Worm (Caenorhabditis elegans) whole organism, mixed stage, embryonic: Measurements from ENCODE around the gene ent-2.

Experiments used
- M03D4.4 ChIP-seq: sonication (generic microtip); optimal IDR thresholded peaks from 2 replicates; lab custom pipeline; 2017; ENCODE audit warnings: mild to moderate bottlenecking, missing genetic modification characterization, missing compliant biosample characterization
- bed-3 ChIP-seq: fragments of 200-800 bp; sonication (Bioruptor generic); optimal IDR thresholded peaks from 3 replicates; lab custom pipeline; 2018; ENCODE audit warnings: mild to moderate bottlenecking, missing genetic modification characterization, moderate library complexity, missing compliant biosample characterization
- blmp-1 ChIP-seq: fragments of 150-350 bp; optimal IDR thresholded peaks from 2 replicates; lab custom pipeline; 2014; ENCODE audit warnings: missing biosample characterization, missing genetic modification characterization
- ceh-39 ChIP-seq: fragments of 150-350 bp; optimal IDR thresholded peaks from 2 replicates; lab custom pipeline; 2014; ENCODE audit warnings: missing biosample characterization, missing genetic modification characterization
- ceh-43 ChIP-seq: fragments of 200-800 bp; sonication (Bioruptor generic); optimal IDR thresholded peaks from 2 replicates; lab custom pipeline; 2018; ENCODE audit warnings: mild to moderate bottlenecking, missing genetic modification characterization, moderate library complexity, missing compliant biosample characterization
- ceh-83 ChIP-seq: fragments of 200-800 bp; sonication (Bioruptor generic); optimal IDR thresholded peaks from 2 replicates; lab custom pipeline; 2018; ENCODE audit warnings: mild to moderate bottlenecking, missing genetic modification characterization, missing compliant biosample characterization
- ces-1 ChIP-seq: fragments of 150-350 bp; optimal IDR thresholded peaks from 2 replicates; lab custom pipeline; 2014; ENCODE audit warnings: missing biosample characterization, missing genetic modification reagents, missing genetic modification characterization
- cnd-1 ChIP-seq: fragments of 200-800 bp; sonication (Bioruptor generic); optimal IDR thresholded peaks from 2 replicates; lab custom pipeline; 2018; ENCODE audit warnings: mild to moderate bottlenecking, missing genetic modification characterization, missing compliant biosample characterization
- drap-1 ChIP-seq: fragments of 200-800 bp; sonication (Bioruptor generic); optimal IDR thresholded peaks from 3 replicates; lab custom pipeline; 2018; ENCODE audit warnings: mild to moderate bottlenecking, missing genetic modification characterization, missing compliant biosample characterization
- elt-1 ChIP-seq: sonication (generic microtip); optimal IDR thresholded peaks from 2 replicates; lab custom pipeline; 2017; ENCODE audit warnings: missing genetic modification characterization, mild to moderate bottlenecking, missing compliant biosample characterization, antibody characterized with exemption, moderate library complexity, borderline replicate concordance; ENCODE audit not compliant: insufficient read depth
- elt-3 ChIP-seq: fragments of 150-350 bp; optimal IDR thresholded peaks from 2 replicates; lab custom pipeline; 2014; ENCODE audit warnings: missing biosample characterization, missing genetic modification characterization
- flh-1 ChIP-seq: fragments of 200-800 bp; sonication (Bioruptor generic); optimal IDR thresholded peaks from 2 replicates; lab custom pipeline; 2018; ENCODE audit warnings: mild to moderate bottlenecking, missing genetic modification characterization, moderate library complexity, missing compliant biosample characterization
- hlh-1 ChIP-seq: fragments of 150-350 bp; optimal IDR thresholded peaks from 2 replicates; lab custom pipeline; 2014; ENCODE audit warnings: missing biosample characterization, missing genetic modification reagents, missing genetic modification characterization
- lin-13 ChIP-seq: fragments of 150-350 bp; optimal IDR thresholded peaks from 2 replicates; lab custom pipeline; 2014; ENCODE audit warnings: missing biosample characterization, missing genetic modification characterization
- lin-32 ChIP-seq: fragments of 200-800 bp; sonication (Bioruptor generic); optimal IDR thresholded peaks from 2 replicates; lab custom pipeline; 2018; ENCODE audit warnings: mild to moderate bottlenecking, missing genetic modification characterization, missing compliant biosample characterization
- lsy-2 ChIP-seq: fragments of 150-350 bp; optimal IDR thresholded peaks from 2 replicates; lab custom pipeline; 2014; ENCODE audit warnings: missing biosample characterization, missing genetic modification characterization
- mep-1 ChIP-seq: fragments of 150-350 bp; optimal IDR thresholded peaks from 2 replicates; lab custom pipeline; 2017; ENCODE audit warnings: missing biosample characterization, missing genetic modification reagents, missing genetic modification characterization, inconsistent platforms
- mls-2 ChIP-seq: sonication (generic microtip); optimal IDR thresholded peaks from 2 replicates; lab custom pipeline; 2016; ENCODE audit warnings: mild to moderate bottlenecking, missing genetic modification characterization, moderate library complexity, missing compliant biosample characterization
- nhr-12 ChIP-seq: fragments of 150-350 bp; optimal IDR thresholded peaks from 2 replicates; lab custom pipeline; 2014; ENCODE audit warnings: missing biosample characterization, missing genetic modification characterization
- nhr-2 ChIP-seq: fragments of 150-350 bp; optimal IDR thresholded peaks from 2 replicates; lab custom pipeline; 2014; ENCODE audit warnings: missing biosample characterization, missing genetic modification characterization
- nhr-237 ChIP-seq: fragments of 150-350 bp; optimal IDR thresholded peaks from 2 replicates; lab custom pipeline; 2014; ENCODE audit warnings: missing biosample characterization, missing genetic modification characterization
- nhr-28 ChIP-seq: fragments of 150-350 bp; optimal IDR thresholded peaks from 2 replicates; lab custom pipeline; 2014; ENCODE audit warnings: missing biosample characterization, missing genetic modification characterization
- pha-4 ChIP-seq: fragments of 150-350 bp; optimal IDR thresholded peaks from 2 replicates; lab custom pipeline; 2018; ENCODE audit warnings: missing biosample characterization, missing genetic modification reagents, missing genetic modification characterization
- sem-2 ChIP-seq: fragments of 200-800 bp; sonication (Bioruptor generic); optimal IDR thresholded peaks from 2 replicates; lab custom pipeline; 2018; ENCODE audit warnings: mild to moderate bottlenecking, missing genetic modification characterization, missing compliant biosample characterization
- snpc-4 ChIP-seq: fragments of 150-350 bp; optimal IDR thresholded peaks from 2 replicates; lab custom pipeline; 2014; ENCODE audit warnings: missing biosample characterization, missing genetic modification characterization
- sptf-1 ChIP-seq: sonication (generic microtip); optimal IDR thresholded peaks from 2 replicates; lab custom pipeline; 2017; ENCODE audit warnings: mild to moderate bottlenecking, missing genetic modification characterization, moderate library complexity, missing compliant biosample characterization
- tbx-8 ChIP-seq: fragments of 200-800 bp; sonication (Bioruptor generic); optimal IDR thresholded peaks from 2 replicates; lab custom pipeline; 2018; ENCODE audit warnings: mild to moderate bottlenecking, missing genetic modification characterization, moderate library complexity, missing compliant biosample characterization
- unc-120 ChIP-seq: sonication (generic microtip); optimal IDR thresholded peaks from 2 replicates; lab custom pipeline; 2017; ENCODE audit warnings: missing genetic modification characterization, missing compliant biosample characterization; ENCODE audit not compliant: poor library complexity, severe bottlenecking
- unc-39 ChIP-seq: fragments of 150-350 bp; optimal IDR thresholded peaks from 2 replicates; lab custom pipeline; 2014; ENCODE audit warnings: missing biosample characterization, missing genetic modification characterization
- unc-62 ChIP-seq: fragments of 150-350 bp; optimal IDR thresholded peaks from 2 replicates; lab custom pipeline; 2014; ENCODE audit warnings: missing biosample characterization, missing genetic modification reagents, missing genetic modification characterization
- ztf-11 ChIP-seq: fragments of 150-350 bp; optimal IDR thresholded peaks from 2 replicates; lab custom pipeline; 2014; ENCODE audit warnings: missing biosample characterization, missing genetic modification characterization

ent-2 gene

DNA sequence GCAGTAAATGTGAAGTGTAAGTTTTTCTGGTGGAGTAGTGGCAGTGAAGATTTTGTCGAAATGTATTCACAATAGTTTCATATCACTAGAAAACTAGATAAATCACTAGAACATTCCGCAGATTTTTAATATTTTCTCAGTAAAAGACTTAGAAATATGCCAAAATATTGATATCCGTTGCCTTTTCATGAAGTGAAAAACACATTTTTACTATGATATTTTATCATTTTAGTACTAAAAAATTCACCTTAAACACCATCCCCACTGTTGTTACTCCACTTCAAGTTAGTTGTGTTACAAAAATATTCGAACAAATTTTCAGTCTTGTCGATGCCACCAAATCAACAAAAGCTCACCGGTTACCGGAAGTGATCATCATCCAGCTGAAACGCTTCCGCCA lies 7.5 kb upstream of the ent-2 start:
- TF ChIP-seq nhr-2 (tag; lab: Kevin White, UChicago) = no peak
- no peak for TF ChIP-seq elt-3
- TF ChIP-seq unc-120 (tag; lab: Kevin White, UChicago) = no peak
- no peak for TF ChIP-seq elt-1 (tag; lab: Kevin White, UChicago)
- no peak for TF ChIP-seq pha-4
- no peak for TF ChIP-seq lsy-2 (tag; lab: Kevin White, UChicago)
- no peak for TF ChIP-seq ceh-39 (tag; lab: Kevin White, UChicago)
- TF ChIP-seq lin-13 = no peak
- no peak for TF ChIP-seq M03D4.4
- no peak for TF ChIP-seq hlh-1 (tag; lab: Kevin White, UChicago)
- no peak for TF ChIP-seq snpc-4 (tag; lab: Kevin White, UChicago)
- no peak for TF ChIP-seq blmp-1

DNA sequence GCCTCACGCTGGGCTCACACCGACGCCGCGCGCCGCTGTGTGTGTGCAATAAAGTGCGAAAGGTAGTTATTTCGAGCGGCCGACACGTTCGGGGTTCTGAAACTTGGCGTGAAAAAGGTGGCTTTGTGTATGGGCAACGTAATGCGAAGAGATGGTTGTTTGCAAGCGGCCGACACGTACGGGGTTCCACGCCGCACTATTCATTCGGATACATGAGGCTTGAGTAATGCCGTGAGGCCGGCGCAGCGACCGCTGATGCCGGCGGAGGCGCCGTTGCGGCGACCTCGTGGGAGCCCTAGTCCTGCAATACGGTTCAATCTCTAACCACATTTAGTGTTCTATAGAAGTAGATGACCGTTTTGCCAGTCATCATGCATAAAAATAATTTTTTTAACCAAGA lies 6.8 kb upstream of the ent-2 start:
- TF ChIP-seq pha-4 = no peak
- no peak for TF ChIP-seq sptf-1 (tag; lab: Kevin White, UChicago)
- TF ChIP-seq sem-2 (GFP tag; lab: Kevin White, UChicago) = no peak
- no peak for TF ChIP-seq nhr-28 (tag; lab: Kevin White, UChicago)
- TF ChIP-seq nhr-12 (tag; lab: Kevin White, UChicago) = no peak

DNA sequence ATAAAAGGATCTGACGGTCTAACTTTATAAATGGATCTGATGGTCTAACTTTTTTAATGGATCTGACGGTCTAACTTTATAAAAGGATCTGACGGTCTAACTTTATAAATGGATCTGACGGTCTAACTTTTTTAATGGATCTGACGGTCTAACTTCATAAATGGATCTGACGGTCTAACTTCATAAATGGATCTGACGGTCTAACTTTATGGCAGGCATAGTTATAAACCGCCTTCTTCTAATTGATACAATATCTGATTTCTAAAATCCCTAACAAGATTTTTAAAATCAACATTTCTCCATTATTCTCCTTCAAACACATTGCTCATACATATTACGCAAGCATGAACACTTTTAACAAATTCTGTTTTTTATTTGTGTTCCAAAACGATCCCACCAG lies 3.8 kb upstream of the ent-2 start, which contains the start of gene K09A9.8:
TSS of gene K09A9.8 (minus strand) at position 101 of the 400 bp plus-strand sequence.
- TF ChIP-seq unc-120 (tag; lab: Kevin White, UChicago) = no peak
- TF ChIP-seq drap-1 (GFP tag; lab: Kevin White, UChicago) = no peak
- TF ChIP-seq unc-62 = no peak
- TF ChIP-seq nhr-12 (tag; lab: Kevin White, UChicago) = no peak
- no peak for TF ChIP-seq lsy-2 (tag; lab: Kevin White, UChicago)
- no peak for TF ChIP-seq cnd-1 (tag; lab: Kevin White, UChicago)
- TF ChIP-seq unc-39 (tag; lab: Kevin White, UChicago) = no peak
- TF ChIP-seq blmp-1 = no peak
- no peak for TF ChIP-seq mep-1 (tag; lab: Kevin White, UChicago)
- TF ChIP-seq nhr-237 (tag; lab: Kevin White, UChicago) = no peak
- TF ChIP-seq tbx-8 (GFP tag; lab: Kevin White, UChicago) = no peak
- TF ChIP-seq lin-32 (GFP tag; lab: Kevin White, UChicago) = no peak
- TF ChIP-seq nhr-28 (tag; lab: Kevin White, UChicago) = no peak
- no peak for TF ChIP-seq bed-3

DNA sequence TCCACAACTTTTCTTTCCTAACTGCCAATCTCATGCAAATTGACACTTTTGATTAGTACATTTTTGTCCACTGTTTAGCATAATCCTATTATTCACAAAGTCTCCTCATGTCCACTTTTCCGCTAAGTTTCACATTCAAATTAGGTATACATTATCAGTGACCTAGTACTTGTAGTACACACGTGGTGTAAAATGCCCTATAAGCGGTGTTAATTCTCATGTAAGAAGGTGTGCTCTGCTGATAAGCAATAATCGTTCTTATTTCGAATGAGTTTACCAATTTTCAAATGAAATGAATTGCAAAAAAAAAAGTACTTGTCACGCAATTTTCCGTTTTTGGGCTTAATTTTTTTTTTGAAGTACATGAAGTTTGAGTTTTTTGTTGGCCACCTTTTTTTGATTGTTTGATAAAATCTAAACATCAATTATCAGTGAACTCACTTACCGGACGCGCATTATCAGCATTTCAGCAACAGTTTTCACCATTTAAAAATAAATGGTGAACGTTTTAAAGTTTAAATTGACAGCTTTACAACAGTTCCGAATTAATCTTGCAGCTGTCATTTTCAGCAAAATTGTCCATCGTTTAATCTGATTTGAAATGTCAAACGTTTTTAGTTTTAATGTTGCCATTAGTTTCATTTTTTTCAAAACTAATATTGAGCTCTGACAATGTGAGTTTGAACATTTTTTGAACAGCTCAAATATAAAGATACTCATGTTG lies 2.0 kb upstream of the ent-2 start:
- TF ChIP-seq unc-39 (tag; lab: Kevin White, UChicago) (no peak), unc-120 (tag; lab: Kevin White, UChicago) (no peak), sem-2 (GFP tag; lab: Kevin White, UChicago) (no peak), mls-2 (tag; lab: Kevin White, UChicago) (no peak), ces-1 (GFP tag; lab: Kevin White, UChicago) (no peak), M03D4.4 (no peak), elt-1 (tag; lab: Kevin White, UChicago) (no peak), cnd-1 (tag; lab: Kevin White, UChicago) (no peak), ceh-83 (GFP tag; lab: Kevin White, UChicago) (no peak), flh-1 (GFP tag; lab: Kevin White, UChicago) (no peak), elt-3 (no peak), mep-1 (tag; lab: Kevin White, UChicago) (no peak), ceh-43 (GFP tag; lab: Kevin White, UChicago) (no peak), tbx-8 (GFP tag; lab: Kevin White, UChicago) (no peak), lsy-2 (tag; lab: Kevin White, UChicago) (no peak), ztf-11 (tag; lab: Kevin White, UChicago) (no peak)
- TF ChIP-seq, all 35 proteins: peak for 0
